Worm (Caenorhabditis elegans) whole organism, L3 larva: ENCODE results near the gene T07A9.15.

Experiments
- ama-1 ChIP-seq: fragments of 150-350 bp; optimal IDR thresholded peaks from 2 replicates; lab custom pipeline; 2018
- ceh-82 ChIP-seq: fragments of 150-350 bp; optimal IDR thresholded peaks from 2 replicates; lab custom pipeline; 2014; ENCODE audit warnings: missing biosample characterization, missing genetic modification characterization
- ceh-9 ChIP-seq: sonication (generic microtip); optimal IDR thresholded peaks from 2 replicates; lab custom pipeline; 2018; ENCODE audit warnings: missing biosample characterization, missing genetic modification characterization
- elt-1 ChIP-seq: fragments of 150-350 bp; optimal IDR thresholded peaks from 2 replicates; lab custom pipeline; 2014; ENCODE audit warnings: missing biosample characterization, missing genetic modification characterization
- lsy-12 ChIP-seq: sonication (generic microtip); optimal IDR thresholded peaks from 2 replicates; lab custom pipeline; 2016; ENCODE audit warnings: mild to moderate bottlenecking, missing genetic modification characterization, missing compliant biosample characterization
- nhr-11 ChIP-seq: fragments of 150-350 bp; optimal IDR thresholded peaks from 2 replicates; lab custom pipeline; 2014; ENCODE audit warnings: missing biosample characterization, missing genetic modification characterization
- nhr-28 ChIP-seq: fragments of 150-350 bp; optimal IDR thresholded peaks from 2 replicates; lab custom pipeline; 2014; ENCODE audit warnings: missing biosample characterization, missing genetic modification characterization
- nhr-43 ChIP-seq: sonication (generic microtip); optimal IDR thresholded peaks from 2 replicates; lab custom pipeline; 2016; ENCODE audit warnings: mild to moderate bottlenecking, missing genetic modification characterization, missing compliant biosample characterization; ENCODE audit not compliant: poor library complexity, severe bottlenecking
- tbx-2 ChIP-seq: sonication (generic microtip); optimal IDR thresholded peaks from 2 replicates; lab custom pipeline; 2016; ENCODE audit warnings: mild to moderate bottlenecking, missing genetic modification characterization, missing compliant biosample characterization
- unc-62 ChIP-seq: fragments of 150-350 bp; sonication (generic microtip); optimal IDR thresholded peaks from 4 replicates; lab custom pipeline; 2014; ENCODE audit warnings: missing biosample characterization, missing genetic modification reagents, missing genetic modification characterization
- zag-1 ChIP-seq: fragments of 150-350 bp; optimal IDR thresholded peaks from 2 replicates; lab custom pipeline; 2014; ENCODE audit warnings: missing biosample characterization, missing genetic modification characterization

DNA sequence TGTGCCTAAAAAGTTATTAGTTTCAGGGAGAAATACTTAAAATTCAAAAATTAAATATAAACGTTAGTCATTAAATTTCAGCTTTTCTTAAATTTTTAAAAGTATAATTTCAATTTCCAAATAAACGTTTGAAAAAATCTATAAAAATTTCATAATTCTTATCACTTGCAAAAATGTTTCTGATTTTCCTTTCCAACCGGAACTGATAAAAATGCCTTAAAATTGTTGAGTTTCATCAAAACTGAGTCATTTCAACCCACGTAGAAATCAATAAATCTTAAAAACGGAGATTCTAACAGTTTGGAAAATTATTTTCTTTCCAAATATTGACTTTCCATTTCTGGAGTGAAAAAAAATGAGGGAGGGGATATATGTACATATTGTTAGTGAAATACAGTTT, 15.5 kb upstream of the T07A9.15 start:
- TF ChIP-seq nhr-43 (tag; lab: Kevin White, UChicago) (no peak), nhr-28 (no peak), ama-1 (lab: Kevin White, UChicago) (no peak), lsy-12 (tag; lab: Kevin White, UChicago) (no peak), nhr-11 (tag; lab: Kevin White, UChicago) (no peak), ceh-9 (tag; lab: Kevin White, UChicago) (no peak), zag-1 (no peak), elt-1 (tag; lab: Kevin White, UChicago) (no peak), unc-62 (GFP tag; lab: Kevin White, UChicago) (no peak), ceh-82 (tag; lab: Kevin White, UChicago) (no peak), tbx-2 (tag; lab: Kevin White, UChicago) (no peak)
